Fruit fly (Drosophila melanogaster) whole organism, prepupa: ENCODE data around the gene CG7332.
A peak's percentile ranks its signal among the peaks of the same experiment; 100 is the strongest.

Experiments used
- CG10669 ChIP-seq: fragments of 200-800 bp; sonication (Bioruptor generic); optimal IDR thresholded peaks from 3 replicates; lab custom pipeline; 2018; ENCODE audit warnings: missing biosample characterization, mild to moderate bottlenecking, missing genetic modification characterization, moderate library complexity
- CG11294 ChIP-seq: fragments of 200-800 bp; sonication (Bioruptor generic); IDR thresholded peaks from 2 replicates; pipeline ENCODE4 v1.3.6; 2022; ENCODE audit warnings: missing biosample characterization, missing genetic modification characterization
- CG11762 ChIP-seq: fragments of 200-800 bp; sonication (Bioruptor generic); optimal IDR thresholded peaks from 3 replicates; lab custom pipeline; 2016; ENCODE audit warnings: missing biosample characterization, missing genetic modification characterization; ENCODE audit not compliant: insufficient read depth
- CG11902 ChIP-seq: fragments of 200-800 bp; sonication (Bioruptor generic); optimal IDR thresholded peaks from 3 replicates; lab custom pipeline; 2016; ENCODE audit warnings: missing biosample characterization, missing genetic modification characterization
- CG15336 ChIP-seq: fragments of 200-800 bp; sonication (Bioruptor generic); IDR thresholded peaks from 2 replicates; pipeline ENCODE4 v1.3.6; 2022; ENCODE audit warnings: missing biosample characterization, missing genetic modification characterization
- CG1621 ChIP-seq: fragments of 200-800 bp; sonication (Bioruptor generic); optimal IDR thresholded peaks from 3 replicates; lab custom pipeline; 2018; ENCODE audit warnings: missing biosample characterization, mild to moderate bottlenecking, missing genetic modification characterization
- CG16779 ChIP-seq: fragments of 200-800 bp; sonication (Bioruptor generic); optimal IDR thresholded peaks from 3 replicates; lab custom pipeline; 2017; ENCODE audit warnings: missing biosample characterization, mild to moderate bottlenecking, missing genetic modification characterization
- CG3032 ChIP-seq: fragments of 200-800 bp; optimal IDR thresholded peaks from 2 replicates; lab custom pipeline; 2019; ENCODE audit warnings: missing biosample characterization, mild to moderate bottlenecking, missing genetic modification characterization, moderate library complexity
- CG31627 ChIP-seq: fragments of 200-800 bp; sonication (Bioruptor generic); optimal IDR thresholded peaks from 3 replicates; lab custom pipeline; 2016; ENCODE audit warnings: missing biosample characterization, missing genetic modification characterization
- CG34406 ChIP-seq: fragments of 200-800 bp; sonication (Bioruptor generic); optimal IDR thresholded peaks from 3 replicates; lab custom pipeline; 2016; ENCODE audit warnings: missing biosample characterization, missing genetic modification characterization
- CG3919 ChIP-seq: fragments of 200-800 bp; sonication (Bioruptor generic); optimal IDR thresholded peaks from 3 replicates; lab custom pipeline; 2016; ENCODE audit warnings: missing biosample characterization, missing genetic modification characterization
- CG4318 ChIP-seq: fragments of 200-800 bp; sonication (Bioruptor generic); optimal IDR thresholded peaks from 3 replicates; lab custom pipeline; 2017; ENCODE audit warnings: missing biosample characterization, mild to moderate bottlenecking, missing genetic modification characterization
- CG6163 ChIP-seq: fragments of 200-800 bp; sonication (Bioruptor generic); IDR thresholded peaks from 3 replicates; pipeline ENCODE4 v1.3.6; 2022; ENCODE audit warnings: missing biosample characterization, missing genetic modification characterization
- CG6276 ChIP-seq: fragments of 200-800 bp; sonication (Bioruptor generic); optimal IDR thresholded peaks from 2 replicates; lab custom pipeline; 2017; ENCODE audit warnings: missing biosample characterization, mild to moderate bottlenecking, missing genetic modification characterization
- CG6808 ChIP-seq: fragments of 200-800 bp; sonication (Bioruptor generic); optimal IDR thresholded peaks from 3 replicates; lab custom pipeline; 2017; ENCODE audit warnings: missing biosample characterization, missing genetic modification characterization, mild to moderate bottlenecking, moderate library complexity, missing genetic modification reagents
- CG7368 ChIP-seq: fragments of 200-800 bp; sonication (Bioruptor generic); optimal IDR thresholded peaks from 3 replicates; lab custom pipeline; 2016; ENCODE audit warnings: missing biosample characterization, missing genetic modification characterization
- CG8119 ChIP-seq: fragments of 200-800 bp; sonication (Bioruptor generic); IDR thresholded peaks from 3 replicates; pipeline ENCODE4 v1.3.6; 2022; ENCODE audit warnings: missing biosample characterization, missing genetic modification characterization
- CG8319 ChIP-seq: fragments of 200-800 bp; sonication (Bioruptor generic); optimal IDR thresholded peaks from 3 replicates; lab custom pipeline; 2016; ENCODE audit warnings: missing biosample characterization, missing genetic modification characterization
- CG8632 ChIP-seq: fragments of 200-800 bp; sonication (Bioruptor generic); optimal IDR thresholded peaks from 3 replicates; lab custom pipeline; 2016; ENCODE audit warnings: missing biosample characterization, missing genetic modification characterization
- CG9139 ChIP-seq: fragments of 200-800 bp; sonication (Bioruptor generic); optimal IDR thresholded peaks from 3 replicates; lab custom pipeline; 2017; ENCODE audit warnings: missing biosample characterization, mild to moderate bottlenecking, missing genetic modification characterization
- Eip75B ChIP-seq: fragments of 200-800 bp; sonication (Bioruptor generic); optimal IDR thresholded peaks from 3 replicates; lab custom pipeline; 2016; ENCODE audit warnings: missing biosample characterization, missing genetic modification characterization
- Eip78C ChIP-seq: fragments of 200-800 bp; sonication (Bioruptor generic); peaks from one replicate; lab custom pipeline; 2016; ENCODE audit warnings: missing biosample characterization, missing genetic modification characterization
- Ets96B ChIP-seq: fragments of 200-800 bp; optimal IDR thresholded peaks from 2 replicates; lab custom pipeline; 2019; ENCODE audit warnings: missing biosample characterization, mild to moderate bottlenecking, missing genetic modification characterization, moderate library complexity
- Gug ChIP-seq: fragments of 200-800 bp; sonication (Bioruptor generic); IDR thresholded peaks from 2 replicates; pipeline ENCODE4 v1.3.6; 2022; ENCODE audit warnings: missing biosample characterization, missing genetic modification characterization
- Hr38 ChIP-seq: sonication (Bioruptor generic); optimal IDR thresholded peaks from 2 replicates; lab custom pipeline; 2016; ENCODE audit warnings: missing biosample characterization, missing genetic modification characterization
- Hr39 ChIP-seq: fragments of 200-800 bp; sonication (Bioruptor generic); optimal IDR thresholded peaks from 2 replicates; lab custom pipeline; 2016; ENCODE audit warnings: missing biosample characterization, missing genetic modification characterization
- Hr4 ChIP-seq: fragments of 200-800 bp; sonication (Bioruptor generic); optimal IDR thresholded peaks from 3 replicates; lab custom pipeline; 2016; ENCODE audit warnings: missing biosample characterization, missing genetic modification characterization
- Lpt ChIP-seq: fragments of 200-800 bp; sonication (Bioruptor generic); optimal IDR thresholded peaks from 3 replicates; lab custom pipeline; 2016; ENCODE audit warnings: missing biosample characterization, missing genetic modification characterization
- Met ChIP-seq: fragments of 200-800 bp; sonication (Bioruptor generic); optimal IDR thresholded peaks from 3 replicates; lab custom pipeline; 2016; ENCODE audit warnings: missing biosample characterization, missing genetic modification characterization
- Sox14 ChIP-seq: fragments of 200-800 bp; sonication (Bioruptor generic); optimal IDR thresholded peaks from 3 replicates; lab custom pipeline; 2016; ENCODE audit warnings: missing biosample characterization, missing genetic modification characterization
- Sox15 ChIP-seq: fragments of 200-800 bp; sonication (Bioruptor generic); optimal IDR thresholded peaks from 3 replicates; lab custom pipeline; 2016; ENCODE audit warnings: missing biosample characterization, missing genetic modification characterization
- dac ChIP-seq: fragments of 200-800 bp; sonication (Bioruptor generic); optimal IDR thresholded peaks from 2 replicates; lab custom pipeline; 2017; ENCODE audit warnings: missing biosample characterization, mild to moderate bottlenecking, missing genetic modification characterization
- dsx ChIP-seq: fragments of 200-800 bp; optimal IDR thresholded peaks from 3 replicates; lab custom pipeline; 2019; ENCODE audit warnings: missing biosample characterization, mild to moderate bottlenecking, missing genetic modification characterization, moderate library complexity; ENCODE audit not compliant: poor library complexity, severe bottlenecking
- eg ChIP-seq: fragments of 200-800 bp; sonication (Bioruptor generic); IDR thresholded peaks from 3 replicates; pipeline ENCODE4 v1.3.6; 2022; ENCODE audit warnings: missing biosample characterization, missing genetic modification characterization
- esn ChIP-seq: fragments of 200-800 bp; sonication (Bioruptor generic); optimal IDR thresholded peaks from 2 replicates; lab custom pipeline; 2016; ENCODE audit warnings: missing biosample characterization, mild to moderate bottlenecking, missing genetic modification characterization, moderate library complexity
- fd59A ChIP-seq: fragments of 200-800 bp; sonication (Bioruptor generic); optimal IDR thresholded peaks from 2 replicates; lab custom pipeline; 2017; ENCODE audit warnings: missing biosample characterization, mild to moderate bottlenecking, missing genetic modification characterization, missing genetic modification reagents
- fd85E ChIP-seq: fragments of 200-800 bp; sonication (Bioruptor generic); optimal IDR thresholded peaks from 3 replicates; lab custom pipeline; 2016; ENCODE audit warnings: missing biosample characterization, missing genetic modification characterization
- fkh ChIP-seq: fragments of 200-800 bp; sonication (Bioruptor generic); optimal IDR thresholded peaks from 3 replicates; lab custom pipeline; 2017; ENCODE audit warnings: missing biosample characterization, mild to moderate bottlenecking, missing genetic modification characterization, moderate library complexity
- salr ChIP-seq, 2 experiments: fragments of 200-800 bp; sonication (Bioruptor generic); optimal IDR thresholded peaks; 3 replicates each; lab custom pipeline; 2016 to 2018; ENCODE audit warnings: missing biosample characterization in 2 of 2, missing genetic modification characterization in 2 of 2, mild to moderate bottlenecking in 1 of 2
- spab ChIP-seq: fragments of 200-800 bp; sonication (Bioruptor generic); optimal IDR thresholded peaks from 2 replicates; lab custom pipeline; 2017; ENCODE audit warnings: missing biosample characterization, mild to moderate bottlenecking, missing genetic modification characterization, missing genetic modification reagents
- topi ChIP-seq: fragments of 200-800 bp; sonication (Bioruptor generic); optimal IDR thresholded peaks from 3 replicates; lab custom pipeline; 2016; ENCODE audit warnings: missing biosample characterization, missing genetic modification characterization
- vri ChIP-seq: fragments of 200-800 bp; sonication (Bioruptor generic); optimal IDR thresholded peaks from 3 replicates; lab custom pipeline; 2016; ENCODE audit warnings: missing biosample characterization, mild to moderate bottlenecking, missing genetic modification characterization

CG7332 gene

DNA sequence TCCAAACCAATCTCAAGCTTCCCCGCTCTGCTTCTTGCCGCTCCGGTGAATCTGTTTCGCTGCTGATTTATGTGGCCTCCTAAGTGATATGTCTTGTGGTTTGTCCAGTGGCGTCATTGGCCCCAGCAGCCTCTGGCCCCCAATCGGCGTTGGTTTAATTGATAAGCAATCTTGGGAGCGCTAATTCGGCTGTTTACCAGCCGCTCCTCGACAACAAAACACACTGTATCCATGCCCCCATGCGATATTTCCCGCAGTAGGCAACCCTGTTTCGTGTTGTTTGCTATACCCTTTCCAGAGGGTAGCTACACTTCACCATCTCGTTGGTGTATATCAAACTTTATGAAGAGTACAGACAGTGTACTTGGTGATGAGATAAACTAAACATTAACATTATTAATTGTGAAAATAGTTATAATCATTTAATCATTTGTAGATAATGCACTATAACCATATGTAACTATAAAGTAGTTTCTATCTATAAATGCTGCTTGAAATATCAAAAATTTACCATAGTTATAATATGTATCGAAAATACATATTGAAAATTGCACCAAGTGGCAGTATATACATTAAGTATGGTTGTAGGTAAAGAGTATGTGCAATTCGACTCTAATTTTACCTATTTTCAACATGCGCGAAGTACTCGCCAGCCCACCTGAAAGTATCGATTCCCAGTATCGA lies 35.8 kb upstream of the CG7332 start, which contains the start of gene shop (continued):
- peak; percentile 81 for TF ChIP-seq Ets96B (tag; lab: Kevin White, UChicago)
- peak; percentile 77 for TF ChIP-seq CG11762 (GFP tag; lab: Kevin White, UChicago)
- TF ChIP-seq CG6808 (GFP tag; lab: Kevin White, UChicago) = peak; percentile 86
- TF ChIP-seq CG6276 (GFP tag; lab: Kevin White, UChicago) = peak; percentile 84
- TF ChIP-seq Sox14 (GFP tag; lab: Kevin White, UChicago) = peak; percentile 86
- peak; percentile 90 for TF ChIP-seq CG34406 (GFP tag; lab: Kevin White, UChicago)
- TF ChIP-seq CG3919 (GFP tag; lab: Kevin White, UChicago) = peak; percentile 87
- peak; percentile 88 for TF ChIP-seq CG8632
- peak; percentile 70 for TF ChIP-seq eg
- TF ChIP-seq CG6163 (GFP tag; lab: Robert Waterston, UW) = peak; percentile 60; the same call in 2 of the 3 replicates
- TF ChIP-seq vri = peak; percentile 72
- peak; percentile 82 for TF ChIP-seq Lpt (GFP tag; lab: Kevin White, UChicago)
- no peak for TF ChIP-seq CG16779 (tag; lab: Kevin White, UChicago)
- TF ChIP-seq CG8319 = peak; percentile 73
- TF ChIP-seq Sox15 (GFP tag; lab: Kevin White, UChicago) = peak; percentile 83
- TF ChIP-seq Hr39 (GFP tag; lab: Kevin White, UChicago) = peak; percentile 90
- peak; percentile 78 for TF ChIP-seq CG9139
- peak; percentile 87 for TF ChIP-seq CG10669 (GFP tag; lab: Kevin White, UChicago)
- TF ChIP-seq CG11294 = peak; percentile 44; the same call in 1 of the 2 replicates
- peak; percentile 82 for TF ChIP-seq dsx (GFP tag; lab: Kevin White, UChicago)
- TF ChIP-seq salr (GFP tag; optimal IDR thresholded peaks at IDR 0.05; lab: Kevin White, UChicago) = peak; percentile 56 to 87
- peak; percentile 92 for TF ChIP-seq esn
- TF ChIP-seq topi (GFP tag; lab: Kevin White, UChicago) = peak; percentile 92
- TF ChIP-seq CG1621 = peak; percentile 63
- TF ChIP-seq CG3032 (tag; lab: Kevin White, UChicago) = peak; percentile 85
- TF ChIP-seq Gug (GFP tag; lab: Robert Waterston, UW) = peak; percentile 68
- TF ChIP-seq Hr38 (GFP tag; lab: Kevin White, UChicago) = no peak
- TF ChIP-seq dac (GFP tag; lab: Kevin White, UChicago) = peak; percentile 54
- peak; percentile 81 for TF ChIP-seq fd59A
- peak; percentile 75 for TF ChIP-seq CG15336 (GFP tag; lab: Robert Waterston, UW)
- TF ChIP-seq Met (GFP tag; lab: Kevin White, UChicago) = peak; percentile 86
- peak; percentile 76 for TF ChIP-seq CG7368 (GFP tag; lab: Kevin White, UChicago)
- TF ChIP-seq CG11902 (GFP tag; lab: Kevin White, UChicago) = peak; percentile 83
- peak; percentile 87 for TF ChIP-seq Eip75B (GFP tag; lab: Kevin White, UChicago)
- TF ChIP-seq fd85E = peak; percentile 66
- TF ChIP-seq spab (GFP tag; lab: Kevin White, UChicago) = peak; percentile 72
- peak; percentile 98 for TF ChIP-seq Eip78C (GFP tag; lab: Kevin White, UChicago)

- TF ChIP-seq CG3032 (tag; lab: Kevin White, UChicago) (no peak), CG8119 (GFP tag; lab: Robert Waterston, UW) (0 out of 3 replicates have a peak, but pooled peaks have one; percentile 2), CG31627 (GFP tag; lab: Kevin White, UChicago) (no peak), CG4318 (GFP tag; lab: Kevin White, UChicago) (no peak), fkh (peak; percentile 77), Hr4 (no peak)
These were observed 35.3 kb upstream of the CG7332 start for dm6 chrX:18849022-18849368.
